Worm (Caenorhabditis elegans) whole organism, midembryonic: ENCODE results near the gene srd-51.
A peak's percentile ranks its signal among the peaks of the same experiment; 100 is the strongest.

Experiments
- T22C8.4 ChIP-seq: fragments of 200-800 bp; sonication (Bioruptor generic); IDR thresholded peaks from 2 replicates; pipeline ENCODE4 v1.3.6; 2022; ENCODE audit warnings: missing genetic modification characterization, missing compliant biosample characterization
- cog-1 ChIP-seq: sonication (generic microtip); optimal IDR thresholded peaks from 2 replicates; lab custom pipeline; 2016; ENCODE audit warnings: missing genetic modification characterization, missing compliant biosample characterization
- flt-1 ChIP-seq: fragments of 200-800 bp; sonication (Bioruptor generic); IDR thresholded peaks from 2 replicates; pipeline ENCODE4 v1.3.6; 2022; ENCODE audit warnings: missing genetic modification characterization, missing compliant biosample characterization
- klf-2 ChIP-seq: fragments of 200-800 bp; sonication (Bioruptor generic); conservative IDR thresholded peaks from 2 replicates; pipeline ENCODE4 v1.3.6; 2022; ENCODE audit warnings: missing genetic modification reagents, missing genetic modification characterization, missing compliant biosample characterization
- med-1 ChIP-seq: sonication (generic microtip); optimal IDR thresholded peaks from 2 replicates; lab custom pipeline; 2017; ENCODE audit warnings: missing genetic modification characterization, mild to moderate bottlenecking, missing compliant biosample characterization, antibody characterized with exemption, missing genetic modification reagents; ENCODE audit not compliant: insufficient read depth
- ref-1 ChIP-seq: fragments of 200-800 bp; sonication (Bioruptor generic); conservative IDR thresholded peaks from 2 replicates; pipeline ENCODE4 v1.3.6; 2022; ENCODE audit warnings: missing genetic modification reagents, missing genetic modification characterization, missing compliant biosample characterization
- tab-1 ChIP-seq: fragments of 200-800 bp; sonication (Bioruptor generic); IDR thresholded peaks from 2 replicates; pipeline ENCODE4 v1.3.6; 2022; ENCODE audit warnings: missing genetic modification characterization, missing compliant biosample characterization
- ztf-23 ChIP-seq: fragments of 200-800 bp; sonication (Bioruptor generic); IDR thresholded peaks from 2 replicates; pipeline ENCODE4 v1.3.6; 2022; ENCODE audit warnings: missing genetic modification reagents, missing genetic modification characterization, missing compliant biosample characterization
- ztf-29 ChIP-seq: fragments of 200-800 bp; sonication (Bioruptor generic); IDR thresholded peaks from 2 replicates; pipeline ENCODE4 v1.3.6; 2022; ENCODE audit warnings: missing genetic modification reagents, missing genetic modification characterization, missing compliant biosample characterization

srd-51 gene

ce11 chrX:13518861-13519713 lies 34.4 kb upstream of the srd-51 start, which contains the start of the genes cdk-4 and F18H3.1:
Gene cdk-4 (minus strand): TSS chrX:13518911.
Gene F18H3.1 (plus strand): TSS chrX:13519663.
- TF ChIP-seq flt-1 (GFP tag; lab: Robert Waterston, UW) = peak; percentile 70; the same call in 1 of the 2 replicates
- no peak for TF ChIP-seq klf-2 (GFP tag; lab: Robert Waterston, UW)
- TF ChIP-seq cog-1 (tag; lab: Kevin White, UChicago) = peak; percentile 64

ce11 chrX:13514384-13514783 lies 29.7 kb upstream of the srd-51 start:
- TF ChIP-seq tab-1 (GFP tag; lab: Robert Waterston, UW) = no peak
- TF ChIP-seq T22C8.4 = peak; percentile 78
- TF ChIP-seq cog-1 (tag; lab: Kevin White, UChicago) = peak; percentile 59

- TF ChIP-seq med-1 (peak; percentile 55), ref-1 (GFP tag; lab: Robert Waterston, UW) (peak; percentile 67), tab-1 (GFP tag; lab: Robert Waterston, UW) (peak; percentile 92), flt-1 (GFP tag; lab: Robert Waterston, UW) (peak; percentile 93), ztf-23 (GFP tag; lab: Robert Waterston, UW) (peak; percentile 91), T22C8.4 (peak; percentile 89), ztf-29 (GFP tag; lab: Robert Waterston, UW) (peak; percentile 89), cog-1 (tag; lab: Kevin White, UChicago) (peak; percentile 70), klf-2 (GFP tag; lab: Robert Waterston, UW) (peak; percentile 77)
Observed at ce11 chrX:13511796-13512195, 27.1 kb upstream of the srd-51 start.

- TF ChIP-seq T22C8.4 (no peak), flt-1 (GFP tag; lab: Robert Waterston, UW) (no peak), ztf-29 (GFP tag; lab: Robert Waterston, UW) (no peak), ref-1 (GFP tag; lab: Robert Waterston, UW) (no peak), ztf-23 (GFP tag; lab: Robert Waterston, UW) (no peak), klf-2 (GFP tag; lab: Robert Waterston, UW) (no peak), med-1 (no peak), tab-1 (GFP tag; lab: Robert Waterston, UW) (no peak), cog-1 (tag; lab: Kevin White, UChicago) (no peak)
Observed at ce11 chrX:13510997-13511396, 26.3 kb upstream of the srd-51 start, which contains the start of gene col-185. Gene col-185 (minus strand): TSS chrX:13511097.

ce11 chrX:13510234-13510837 lies 25.6 kb upstream of the srd-51 start:
- TF ChIP-seq klf-2 (GFP tag; lab: Robert Waterston, UW) (no peak), ztf-23 (GFP tag; lab: Robert Waterston, UW) (no peak), T22C8.4 (no peak), cog-1 (tag; lab: Kevin White, UChicago) (no peak), flt-1 (GFP tag; lab: Robert Waterston, UW) (no peak), ztf-29 (GFP tag; lab: Robert Waterston, UW) (no peak), ref-1 (GFP tag; lab: Robert Waterston, UW) (no peak), med-1 (no peak), tab-1 (GFP tag; lab: Robert Waterston, UW) (no peak)

ce11 chrX:13507233-13507632 lies 22.5 kb upstream of the srd-51 start, which contains the start of gene H06A10.1:
Gene H06A10.1 (plus strand): TSS chrX:13507533.
- TF ChIP-seq ztf-23 (GFP tag; lab: Robert Waterston, UW) = no peak
- no peak for TF ChIP-seq ztf-29 (GFP tag; lab: Robert Waterston, UW)
- TF ChIP-seq cog-1 (tag; lab: Kevin White, UChicago) = no peak

ce11 chrX:13506493-13506892 lies 21.8 kb upstream of the srd-51 start:
- TF ChIP-seq ref-1 (GFP tag; lab: Robert Waterston, UW) (no peak), tab-1 (GFP tag; lab: Robert Waterston, UW) (no peak), ztf-23 (GFP tag; lab: Robert Waterston, UW) (no peak), flt-1 (GFP tag; lab: Robert Waterston, UW) (no peak), med-1 (no peak), T22C8.4 (no peak), ztf-29 (GFP tag; lab: Robert Waterston, UW) (no peak), cog-1 (tag; lab: Kevin White, UChicago) (no peak), klf-2 (GFP tag; lab: Robert Waterston, UW) (no peak)

- TF ChIP-seq klf-2 (GFP tag; lab: Robert Waterston, UW) = no peak
Observed at ce11 chrX:13506043-13506442, 21.3 kb upstream of the srd-51 start.

- TF ChIP-seq med-1 (no peak), ztf-23 (GFP tag; lab: Robert Waterston, UW) (no peak), tab-1 (GFP tag; lab: Robert Waterston, UW) (no peak), cog-1 (tag; lab: Kevin White, UChicago) (no peak), ref-1 (GFP tag; lab: Robert Waterston, UW) (no peak), ztf-29 (GFP tag; lab: Robert Waterston, UW) (no peak)
Observed at ce11 chrX:13505201-13505600, 20.5 kb upstream of the srd-51 start.

ce11 chrX:13503839-13504238 lies 19.1 kb upstream of the srd-51 start:
- TF ChIP-seq flt-1 (GFP tag; lab: Robert Waterston, UW) (peak; percentile 19; the same call in 1 of the 2 replicates), ztf-29 (GFP tag; lab: Robert Waterston, UW) (no peak)
